Worm (Caenorhabditis elegans): Measurements from ENCODE around the gene C08B6.2.

The C08B6.2 gene

ce11 chrV:10136644-10137043 is 31.1 kb downstream of the C08B6.2 start:
- TF ChIP-seq set-16 (GFP tag; IDR thresholded peaks at IDR 0.05) = peak; percentile 47; the same call in 1 of the 2 replicates

DNA sequence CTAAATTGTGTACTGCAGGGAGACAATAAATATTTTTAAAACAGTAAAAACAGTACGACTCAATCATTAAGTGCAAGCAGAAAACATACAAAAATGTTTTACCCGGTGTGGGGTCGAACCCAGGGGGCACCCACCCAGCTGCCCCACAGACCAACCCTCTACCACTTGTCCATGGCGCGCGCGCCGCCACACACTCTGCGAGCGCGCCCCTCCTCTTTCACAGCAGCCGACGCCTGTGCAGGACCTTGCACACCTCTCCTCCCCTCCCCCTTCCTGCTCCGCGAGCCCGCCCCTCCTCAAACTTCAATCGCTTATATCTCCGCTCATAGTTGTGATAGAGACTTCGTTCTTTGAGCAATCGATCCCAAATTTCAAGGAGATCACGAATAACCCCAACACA is 33.1 kb downstream of the C08B6.2 start:
- TF ChIP-seq snpc-1.2 (GFP tag; IDR thresholded peaks at IDR 0.05) (peak; percentile 63; the same call in 1 of the 2 replicates), lin-38 (GFP tag; IDR thresholded peaks at IDR 0.05) (peak; percentile 60), set-16 (GFP tag; IDR thresholded peaks at IDR 0.05) (peak; percentile 63)

DNA sequence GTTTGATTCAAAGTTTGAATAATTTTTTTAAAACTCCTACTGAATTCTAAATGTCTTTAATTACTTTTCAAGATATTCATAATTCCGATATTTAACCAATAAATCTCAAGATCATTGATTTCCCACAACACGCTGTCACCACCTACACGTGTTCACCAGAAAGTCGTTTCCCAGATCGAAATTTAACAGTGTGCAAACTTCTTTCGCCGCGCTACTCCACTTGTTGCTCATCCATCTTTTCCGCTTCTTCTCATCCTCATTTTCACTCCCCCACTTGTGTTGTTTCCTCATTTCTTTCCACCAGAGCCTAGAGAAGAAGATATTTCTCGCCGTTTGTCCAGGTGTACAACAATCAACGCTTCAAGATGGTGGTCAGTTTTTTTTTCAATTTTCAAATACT is 40.1 kb downstream of the C08B6.2 start, which contains the start of gene C51E3.9:
Gene C51E3.9, plus strand, starts transcription at position 301 of the 400 bp plus-strand sequence.
- TF ChIP-seq aha-1 (tag) (peak; percentile 11), zfp-2 (tag; optimal IDR thresholded peaks at IDR 0.05) (no peak), hlh-11 (tag; optimal IDR thresholded peaks at IDR 0.05) (peak; percentile 5), unc-39 (tag; optimal IDR thresholded peaks at IDR 0.05) (no peak), nhr-28 (tag; optimal IDR thresholded peaks at IDR 0.05) (no peak)

DNA sequence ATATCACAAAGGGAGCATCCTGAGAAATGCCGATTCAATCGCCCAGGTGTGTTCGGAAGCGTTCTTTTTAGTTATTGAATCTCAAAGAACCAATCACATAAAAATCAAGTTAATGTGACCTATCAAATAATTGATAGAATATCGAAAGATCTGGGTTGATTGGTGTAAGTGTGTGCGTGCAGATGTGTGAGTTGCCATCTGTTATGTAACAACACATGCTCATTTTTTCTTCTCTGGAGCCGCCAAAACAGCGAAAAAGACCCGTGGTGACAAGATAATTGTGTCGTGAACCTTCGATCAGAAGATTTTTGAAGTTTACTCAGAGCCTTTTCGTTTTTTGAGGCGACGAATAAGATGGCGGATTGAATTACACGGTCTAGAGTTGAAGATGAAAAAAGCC is 41.3 kb downstream of the C08B6.2 start:
- no peak for TF ChIP-seq nhr-111 (GFP tag; optimal IDR thresholded peaks at IDR 0.05)
- TF ChIP-seq F44E2.7 (GFP tag; IDR thresholded peaks at IDR 0.05) = no peak
- peak in 1 of 2 experiments; percentile 20 for TF ChIP-seq daf-16 (GFP tag; optimal IDR thresholded peaks at IDR 0.05)
- TF ChIP-seq daf-16 (tag; optimal IDR thresholded peaks at IDR 0.05) = no peak
- no peak for TF ChIP-seq fos-1 (tag; optimal IDR thresholded peaks at IDR 0.05)
- no peak for TF ChIP-seq vab-7 (GFP tag; IDR thresholded peaks at IDR 0.05)
- no peak for TF ChIP-seq nhr-25 (tag; optimal IDR thresholded peaks at IDR 0.05; ENCODE audit: borderline replicate concordance, insufficient read depth)
- no peak for TF ChIP-seq lin-38 (GFP tag; IDR thresholded peaks at IDR 0.05)
- TF ChIP-seq nhr-11 (tag; optimal IDR thresholded peaks at IDR 0.05) = peak; percentile 35
- TF ChIP-seq aha-1 (tag) = peak; percentile 82
- no peak for TF ChIP-seq ztf-11 (tag; optimal IDR thresholded peaks at IDR 0.05)
- TF ChIP-seq ceh-28 (tag; optimal IDR thresholded peaks at IDR 0.05) = no peak
- no peak for TF ChIP-seq egl-27 (tag; optimal IDR thresholded peaks at IDR 0.05)
- no peak for TF ChIP-seq zfp-3 (GFP tag; conservative IDR thresholded peaks at IDR 0.05)
- TF ChIP-seq fkh-10 (GFP tag; optimal IDR thresholded peaks at IDR 0.05) = no peak
- no peak for TF ChIP-seq Y48G9A.11 (GFP tag; IDR thresholded peaks at IDR 0.05)
- TF ChIP-seq cey-2 (tag; optimal IDR thresholded peaks at IDR 0.05; ENCODE audit: borderline replicate concordance, insufficient read depth) = no peak
- no peak for TF ChIP-seq F26F4.8 (GFP tag; conservative IDR thresholded peaks at IDR 0.05)
- TF ChIP-seq unc-39 (tag; optimal IDR thresholded peaks at IDR 0.05) = no peak
- no peak for TF ChIP-seq arid-1 (GFP tag; conservative IDR thresholded peaks at IDR 0.05)
- no peak for TF ChIP-seq zip-11 (GFP tag; IDR thresholded peaks at IDR 0.05)
- TF ChIP-seq madf-5 (GFP tag; IDR thresholded peaks at IDR 0.05) = no peak
- TF ChIP-seq Y75B8A.6 (GFP tag; IDR thresholded peaks at IDR 0.05) = no peak
- TF ChIP-seq ceh-32 (tag; optimal IDR thresholded peaks at IDR 0.05; ENCODE audit: poor library complexity) = no peak
- no peak for TF ChIP-seq duxl-1 (tag; optimal IDR thresholded peaks at IDR 0.05; ENCODE audit: poor library complexity)
- TF ChIP-seq unc-62 (GFP tag; optimal IDR thresholded peaks at IDR 0.05 in 1 of 2) = peak in 1 of 2 experiments; percentile 19
- TF ChIP-seq unc-62 (tag; optimal IDR thresholded peaks at IDR 0.05) = no peak
- no peak for TF ChIP-seq skn-1 (tag; optimal IDR thresholded peaks at IDR 0.05)
- no peak for TF ChIP-seq lir-3 (tag; optimal IDR thresholded peaks at IDR 0.05)
- TF ChIP-seq ceh-44 (GFP tag; IDR thresholded peaks at IDR 0.05) = no peak
- no peak for TF ChIP-seq jun-1 (tag; optimal IDR thresholded peaks at IDR 0.05)
- no peak for TF ChIP-seq ctbp-1 (GFP tag; IDR thresholded peaks at IDR 0.05)
- TF ChIP-seq spr-3 (GFP tag; optimal IDR thresholded peaks at IDR 0.05) = no peak
- no peak for TF ChIP-seq daf-12 (tag; optimal IDR thresholded peaks at IDR 0.05)
- peak in 1 of 2 experiments; percentile 78 for TF ChIP-seq hif-1 (tag; optimal IDR thresholded peaks at IDR 0.05)
